Fruit fly (Drosophila melanogaster): ENCODE data around the gene CG13907.
A peak's percentile ranks its signal among the peaks of the same experiment; 100 is the strongest.

Gene CG13907

DNA sequence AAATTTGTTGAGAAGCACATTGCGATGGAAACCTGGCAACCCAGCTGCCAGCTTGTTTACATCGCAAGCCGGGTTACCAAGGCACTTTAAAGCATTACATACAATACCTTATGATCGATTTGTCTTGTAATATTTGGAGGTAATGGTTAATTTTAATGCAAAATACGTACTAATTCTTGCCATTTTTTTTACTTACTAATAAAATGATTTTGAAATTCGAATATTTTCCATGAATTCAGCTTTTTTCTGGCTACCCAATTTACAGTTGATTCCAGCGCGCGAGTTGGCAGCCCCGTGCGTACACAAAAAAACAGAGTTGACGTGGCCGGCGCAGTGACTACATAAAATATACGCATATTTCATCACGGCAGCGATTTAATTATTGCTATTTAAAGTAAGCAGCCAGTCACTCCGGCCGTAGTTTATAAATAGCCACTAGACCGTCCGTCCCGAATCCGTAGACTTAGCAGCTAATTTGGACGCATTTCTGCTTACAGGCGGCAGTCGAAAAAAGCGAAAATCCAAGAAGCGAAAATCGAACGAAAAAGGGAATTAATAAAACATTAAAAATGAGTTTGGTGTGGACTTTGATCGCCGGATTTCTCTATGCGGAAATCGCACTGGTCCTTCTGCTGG is 44.1 kb downstream of the CG13907 start, which contains the start of the genes CG13901 and CG13887 (continued):
- TF ChIP-seq MESR4 (GFP tag; optimal IDR thresholded peaks at IDR 0.05) (peak; percentile 86), Fer3 (tag; optimal IDR thresholded peaks at IDR 0.05) (peak; percentile 90), CG6272 (GFP tag; IDR thresholded peaks at IDR 0.05) (peak; percentile 84), slou (GFP tag; optimal IDR thresholded peaks at IDR 0.05) (peak; percentile 86), nmo (GFP tag; optimal IDR thresholded peaks at IDR 0.05) (peak; percentile 94), Lpt (GFP tag; optimal IDR thresholded peaks at IDR 0.05) (no peak), CG13296 (GFP tag; optimal IDR thresholded peaks at IDR 0.05) (peak; percentile 86), CG15696 (tag; optimal IDR thresholded peaks at IDR 0.05) (peak; percentile 89), CG9876 (GFP tag; optimal IDR thresholded peaks at IDR 0.05) (peak; percentile 85), Tbp (GFP tag; optimal IDR thresholded peaks at IDR 0.05) (no peak), aop (GFP tag; IDR thresholded peaks at IDR 0.05) (no peak), Doc3 (GFP tag; IDR thresholded peaks at IDR 0.05; ENCODE audit: partially characterized antibody) (no peak), stwl (tag; optimal IDR thresholded peaks at IDR 0.05) (peak; percentile 93), lilli (GFP tag; optimal IDR thresholded peaks at IDR 0.05) (peak; percentile 97), CG15479 (GFP tag; optimal IDR thresholded peaks at IDR 0.05) (peak; percentile 40), trh (GFP tag; optimal IDR thresholded peaks at IDR 0.05) (peak; percentile 73), pfk (GFP tag; optimal IDR thresholded peaks at IDR 0.05) (peak; percentile 26), MBD-R2 (GFP tag; IDR thresholded peaks at IDR 0.05) (peak; percentile 94), yki (optimal IDR thresholded peaks at IDR 0.05) (no peak), klu (GFP tag; IDR thresholded peaks at IDR 0.05) (peak; percentile 82), CG10366 (GFP tag; IDR thresholded peaks at IDR 0.05) (peak; percentile 88), CG10565 (GFP tag; optimal IDR thresholded peaks at IDR 0.05) (peak; percentile 45), CG30403 (GFP tag; optimal IDR thresholded peaks at IDR 0.05) (peak; percentile 96), Blimp-1 (GFP tag; optimal IDR thresholded peaks at IDR 0.05) (peak; percentile 88), abd-A (tag; optimal IDR thresholded peaks at IDR 0.05) (no peak), unpg (GFP tag; optimal IDR thresholded peaks at IDR 0.05) (peak; percentile 90), CG32767 (GFP tag; IDR thresholded peaks at IDR 0.05) (peak; percentile 79), CG17802 (tag; optimal IDR thresholded peaks at IDR 0.05) (peak; percentile 69), dysf (GFP tag; IDR thresholded peaks at IDR 0.05) (peak; percentile 90), CG7372 (GFP tag; IDR thresholded peaks at IDR 0.05) (peak; percentile 86), ac (GFP tag; optimal IDR thresholded peaks at IDR 0.05) (no peak), CG1602 (GFP tag; optimal IDR thresholded peaks at IDR 0.05) (peak; percentile 88), Rx (GFP tag; IDR thresholded peaks at IDR 0.05) (peak; percentile 71; the same call in 1 of the 2 replicates), CG6654 (GFP tag; optimal IDR thresholded peaks at IDR 0.05) (peak; percentile 45), pnt (GFP tag; optimal IDR thresholded peaks at IDR 0.05) (peak; percentile 93), Deaf1 (tag; optimal IDR thresholded peaks at IDR 0.05) (no peak), Max (GFP tag; optimal IDR thresholded peaks at IDR 0.05) (peak; percentile 95), CG30431 (GFP tag; optimal IDR thresholded peaks at IDR 0.05) (peak; percentile 67), gcm (GFP tag; optimal IDR thresholded peaks at IDR 0.05) (peak; percentile 83), zfh1 (GFP tag; IDR thresholded peaks at IDR 0.05) (peak; percentile 88), CG13424 (tag; optimal IDR thresholded peaks at IDR 0.05) (peak; percentile 93), CG14965 (GFP tag; optimal IDR thresholded peaks at IDR 0.05; ENCODE audit: borderline replicate concordance) (no peak), CG9727 (GFP tag; optimal IDR thresholded peaks at IDR 0.05) (peak; percentile 75), CG6683 (GFP tag; optimal IDR thresholded peaks at IDR 0.05) (peak; percentile 73), CG6175 (GFP tag; IDR thresholded peaks at IDR 0.05) (peak; percentile 66; the same call in 2 of the 3 replicates), pan (optimal IDR thresholded peaks at IDR 0.05) (no peak), pan (GFP tag; optimal IDR thresholded peaks at IDR 0.05 in 1 of 2, IDR thresholded peaks at IDR 0.05 in 1 of 2) (peak in 1 of 2 experiments; percentile 89), Six4 (GFP tag; optimal IDR thresholded peaks at IDR 0.05) (peak; percentile 82), CG15073 (GFP tag; optimal IDR thresholded peaks at IDR 0.05) (peak; percentile 59), usp (GFP tag; optimal IDR thresholded peaks at IDR 0.05) (no peak), btn (GFP tag; optimal IDR thresholded peaks at IDR 0.05) (peak; percentile 52)
